Fruit fly (Drosophila melanogaster): ENCODE data around the gene CG44002.

The CG44002 gene

DNA sequence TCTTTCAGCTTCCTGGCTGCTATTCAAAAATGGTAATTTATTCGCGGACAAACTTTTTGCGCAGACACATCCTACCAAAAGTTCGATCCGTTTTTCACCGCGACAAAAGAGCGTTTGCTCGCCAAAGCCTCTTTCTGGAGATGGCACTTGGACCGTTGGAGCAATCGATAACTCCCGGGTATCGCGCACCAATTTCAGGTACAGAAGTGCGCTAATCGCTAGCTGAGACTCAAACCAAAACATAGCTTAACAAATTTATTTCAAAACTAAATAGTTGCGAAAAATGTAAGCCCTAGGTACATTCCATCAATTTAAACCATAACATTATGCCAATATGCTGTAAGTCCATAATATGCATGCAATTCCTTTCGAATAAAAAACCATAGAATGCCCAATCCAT is 26.2 kb downstream of the CG44002 start, which contains the start of gene toc (continued):
- TF ChIP-seq emc (GFP tag; optimal IDR thresholded peaks at IDR 0.05) (no peak), CG13775 (GFP tag; optimal IDR thresholded peaks at IDR 0.05) (no peak), bigmax (GFP tag; optimal IDR thresholded peaks at IDR 0.05) (no peak), rib (GFP tag; IDR thresholded peaks at IDR 0.05) (no peak; the same call in 1 of the 2 replicates), Aef1 (GFP tag; IDR thresholded peaks at IDR 0.05) (no peak), GATAe (GFP tag; conservative IDR thresholded peaks at IDR 0.05) (no peak), CG4854 (GFP tag; optimal IDR thresholded peaks at IDR 0.05) (no peak), Sry-δ (GFP tag; optimal IDR thresholded peaks at IDR 0.05) (peak; percentile 96), grau (tag; optimal IDR thresholded peaks at IDR 0.05) (no peak), CG7928 (GFP tag; optimal IDR thresholded peaks at IDR 0.05) (no peak), Opbp (GFP tag; IDR thresholded peaks at IDR 0.05; ENCODE audit: partially characterized antibody) (peak; percentile 90), Vsx1 (GFP tag; optimal IDR thresholded peaks at IDR 0.05) (no peak), CG2889 (GFP tag; IDR thresholded peaks at IDR 0.05) (no peak), MBD-R2 (GFP tag; IDR thresholded peaks at IDR 0.05) (peak; percentile 68), NC2α (GFP tag; optimal IDR thresholded peaks at IDR 0.05) (no peak), disco-r (GFP tag; optimal IDR thresholded peaks at IDR 0.05) (no peak), Spps (tag; optimal IDR thresholded peaks at IDR 0.05) (no peak), Oli (tag; optimal IDR thresholded peaks at IDR 0.05) (no peak), CG3838 (GFP tag; optimal IDR thresholded peaks at IDR 0.05) (no peak), CG15514 (GFP tag; optimal IDR thresholded peaks at IDR 0.05) (peak; percentile 97), Sin3A (optimal IDR thresholded peaks at IDR 0.05) (no peak), CG42726 (GFP tag; IDR thresholded peaks at IDR 0.05; ENCODE audit: partially characterized antibody) (peak; percentile 88), PHDP (tag; optimal IDR thresholded peaks at IDR 0.05) (no peak), CG12104 (GFP tag; optimal IDR thresholded peaks at IDR 0.05) (no peak), Fer2 (tag; optimal IDR thresholded peaks at IDR 0.05) (no peak), Hsf (GFP tag; optimal IDR thresholded peaks at IDR 0.05) (no peak), kni (GFP tag; optimal IDR thresholded peaks at IDR 0.05) (no peak), Sox100B (GFP tag; optimal IDR thresholded peaks at IDR 0.05) (no peak), CG2678 (tag; optimal IDR thresholded peaks at IDR 0.05) (no peak), run (tag; optimal IDR thresholded peaks at IDR 0.05) (no peak), eve (GFP tag; optimal IDR thresholded peaks at IDR 0.05) (no peak), Ets97D (GFP tag; optimal IDR thresholded peaks at IDR 0.05) (peak; percentile 74), toy (GFP tag; IDR thresholded peaks at IDR 0.05) (no peak), ham (GFP tag; IDR thresholded peaks at IDR 0.05) (no peak), Hr51 (GFP tag; optimal IDR thresholded peaks at IDR 0.05) (no peak), CG9817 (tag; optimal IDR thresholded peaks at IDR 0.05) (no peak), nerfin-2 (GFP tag; IDR thresholded peaks at IDR 0.05; ENCODE audit: partially characterized antibody) (peak; percentile 66), bowl (GFP tag; IDR thresholded peaks at IDR 0.05) (no peak), CG14441 (GFP tag; IDR thresholded peaks at IDR 0.05) (no peak), dmrt99B (tag; optimal IDR thresholded peaks at IDR 0.05) (no peak), CrebB (tag; optimal IDR thresholded peaks at IDR 0.05) (peak; percentile 39), CG5245 (GFP tag; optimal IDR thresholded peaks at IDR 0.05) (no peak), CG7745 (tag; optimal IDR thresholded peaks at IDR 0.05) (no peak), tgo (GFP tag; IDR thresholded peaks at IDR 0.05) (no peak), CG1529 (GFP tag; optimal IDR thresholded peaks at IDR 0.05) (no peak), Xrp1 (GFP tag; IDR thresholded peaks at IDR 0.05) (no peak), E2f1 (GFP tag; IDR thresholded peaks at IDR 0.05) (no peak), CG3065 (GFP tag; optimal IDR thresholded peaks at IDR 0.05) (no peak), CG31224 (GFP tag; IDR thresholded peaks at IDR 0.05) (no peak), ara (GFP tag; IDR thresholded peaks at IDR 0.05) (no peak), CG6813 (GFP tag; optimal IDR thresholded peaks at IDR 0.05) (no peak), CG17328 (GFP tag; IDR thresholded peaks at IDR 0.05) (no peak)
